Fruit fly (Drosophila melanogaster) whole organism, prepupa: ENCODE data around the gene CG15767.

Experiments used
- CG6163 ChIP-seq: fragments of 200-800 bp; sonication (Bioruptor generic); IDR thresholded peaks from 3 replicates; pipeline ENCODE4 v1.3.6; 2022; ENCODE audit warnings: missing biosample characterization, missing genetic modification characterization
- CG6276 ChIP-seq: fragments of 200-800 bp; sonication (Bioruptor generic); optimal IDR thresholded peaks from 2 replicates; lab custom pipeline; 2017; ENCODE audit warnings: missing biosample characterization, mild to moderate bottlenecking, missing genetic modification characterization
- Hr39 ChIP-seq: fragments of 200-800 bp; sonication (Bioruptor generic); optimal IDR thresholded peaks from 2 replicates; lab custom pipeline; 2016; ENCODE audit warnings: missing biosample characterization, missing genetic modification characterization
- Hr4 ChIP-seq: fragments of 200-800 bp; sonication (Bioruptor generic); optimal IDR thresholded peaks from 3 replicates; lab custom pipeline; 2016; ENCODE audit warnings: missing biosample characterization, missing genetic modification characterization
- Lpt ChIP-seq: fragments of 200-800 bp; sonication (Bioruptor generic); optimal IDR thresholded peaks from 3 replicates; lab custom pipeline; 2016; ENCODE audit warnings: missing biosample characterization, missing genetic modification characterization
- Smox ChIP-seq: fragments of 200-800 bp; sonication (Bioruptor generic); optimal IDR thresholded peaks from 3 replicates; lab custom pipeline; 2016; ENCODE audit warnings: missing biosample characterization, missing genetic modification characterization
- Sox102F ChIP-seq: fragments of 200-800 bp; sonication (Bioruptor generic); optimal IDR thresholded peaks from 2 replicates; lab custom pipeline; 2016; ENCODE audit warnings: missing biosample characterization, mild to moderate bottlenecking, missing genetic modification characterization

- TF ChIP-seq Hr4 (GFP tag; lab: Kevin White, UChicago) (no peak), CG6276 (GFP tag; lab: Kevin White, UChicago) (no peak), Lpt (GFP tag; lab: Kevin White, UChicago) (no peak), Smox (GFP tag; lab: Kevin White, UChicago) (no peak), CG6163 (GFP tag; lab: Robert Waterston, UW) (no peak), Sox102F (GFP tag; lab: Kevin White, UChicago) (no peak), Hr39 (GFP tag; lab: Kevin White, UChicago) (no peak)
These were observed 11.3 kb downstream of the CG15767 start for dm6 chrX:5800634-5801033.
